Fruit fly (Drosophila melanogaster): ENCODE data around the gene CG17328.

The CG17328 gene

dm6 chr2L:16307026-16307703 lies 7.4 kb downstream of the CG17328 start, which contains the start of the genes CG5861 and Syx5 (continued):
- TF ChIP-seq az2 (GFP tag; optimal IDR thresholded peaks at IDR 0.05) (peak; percentile 53), lbe (GFP tag; optimal IDR thresholded peaks at IDR 0.05) (peak; percentile 82), btn (GFP tag; optimal IDR thresholded peaks at IDR 0.05) (no peak), CG1529 (GFP tag; optimal IDR thresholded peaks at IDR 0.05) (peak; percentile 1), bcd (GFP tag; optimal IDR thresholded peaks at IDR 0.05) (peak; percentile 62), CG4404 (GFP tag; IDR thresholded peaks at IDR 0.05) (0 out of 2 replicates have a peak, but pooled peaks have one; percentile 25), CrebB (tag; optimal IDR thresholded peaks at IDR 0.05) (peak; percentile 50), Sox102F (GFP tag; optimal IDR thresholded peaks at IDR 0.05) (no peak), CG3407 (GFP tag; optimal IDR thresholded peaks at IDR 0.05) (peak; percentile 30), CG15073 (GFP tag; optimal IDR thresholded peaks at IDR 0.05) (no peak), ERR (GFP tag; optimal IDR thresholded peaks at IDR 0.05) (no peak), wdn (GFP tag; IDR thresholded peaks at IDR 0.05) (no peak), CG12299 (tag; optimal IDR thresholded peaks at IDR 0.05) (peak; percentile 38), CG17912 (GFP tag; optimal IDR thresholded peaks at IDR 0.05) (peak; percentile 22), CG16813 (GFP tag; IDR thresholded peaks at IDR 0.05; ENCODE audit: partially characterized antibody) (peak; percentile 87), CG34376 (GFP tag; optimal IDR thresholded peaks at IDR 0.05) (peak; percentile 75), Dref (GFP tag; IDR thresholded peaks at IDR 0.05) (peak; percentile 75), cas (GFP tag; IDR thresholded peaks at IDR 0.05) (0 out of 2 replicates have a peak, but pooled peaks have one; percentile 27), tio (GFP tag; optimal IDR thresholded peaks at IDR 0.05) (no peak), Side (GFP tag; optimal IDR thresholded peaks at IDR 0.05) (no peak), pho (GFP tag; optimal IDR thresholded peaks at IDR 0.05) (no peak), CG9215 (GFP tag; IDR thresholded peaks at IDR 0.05) (no peak; the same call in 1 of the 2 replicates), ewg (GFP tag; optimal IDR thresholded peaks at IDR 0.05) (no peak), gem (tag; optimal IDR thresholded peaks at IDR 0.05) (peak; percentile 76), NK7.1 (GFP tag; optimal IDR thresholded peaks at IDR 0.05) (no peak), Xrp1 (GFP tag; IDR thresholded peaks at IDR 0.05) (peak; percentile 66), CG4617 (GFP tag; optimal IDR thresholded peaks at IDR 0.05; ENCODE audit: borderline replicate concordance) (peak; percentile 61), CG31365 (tag; optimal IDR thresholded peaks at IDR 0.05) (no peak), CG1024 (GFP tag; IDR thresholded peaks at IDR 0.05) (no peak), Nf-YC (tag; optimal IDR thresholded peaks at IDR 0.05) (peak; percentile 75), BEAF-32 (GFP tag; optimal IDR thresholded peaks at IDR 0.05) (peak; percentile 86), CG9437 (GFP tag; optimal IDR thresholded peaks at IDR 0.05) (peak; percentile 7), wor (GFP tag; IDR thresholded peaks at IDR 0.05) (no peak), Ssrp (tag; optimal IDR thresholded peaks at IDR 0.05) (peak; percentile 37), Blimp-1 (GFP tag; optimal IDR thresholded peaks at IDR 0.05) (no peak), CG12155 (GFP tag; optimal IDR thresholded peaks at IDR 0.05) (peak; percentile 24), jumu (GFP tag; optimal IDR thresholded peaks at IDR 0.05) (no peak), CG12104 (GFP tag; optimal IDR thresholded peaks at IDR 0.05) (no peak), hkb (optimal IDR thresholded peaks at IDR 0.05) (no peak), hkb (GFP tag; IDR thresholded peaks at IDR 0.05) (peak; percentile 66), CG18764 (GFP tag; optimal IDR thresholded peaks at IDR 0.05) (peak; percentile 29), grau (tag; optimal IDR thresholded peaks at IDR 0.05) (peak; percentile 74), nom (GFP tag; optimal IDR thresholded peaks at IDR 0.05) (peak; percentile 24), CG12942 (GFP tag; optimal IDR thresholded peaks at IDR 0.05) (peak; percentile 28), CG5245 (GFP tag; optimal IDR thresholded peaks at IDR 0.05) (no peak), Camta (GFP tag; optimal IDR thresholded peaks at IDR 0.05) (no peak), CG8089 (GFP tag; optimal IDR thresholded peaks at IDR 0.05) (no peak), caup (GFP tag; optimal IDR thresholded peaks at IDR 0.05; ENCODE audit: severe bottlenecking) (peak; percentile 51), Ada2b (GFP tag; IDR thresholded peaks at IDR 0.05) (peak; percentile 35; the same call in 1 of the 2 replicates), GATAe (GFP tag; conservative IDR thresholded peaks at IDR 0.05) (0 out of 2 replicates have a peak, but pooled peaks have one; percentile 30)

All from whole organism, embryonic.